Fruit fly (Drosophila melanogaster) whole organism, pupa: ENCODE data around the gene msl-1.

Source experiments
- CG4496 ChIP-seq: fragments of 200-800 bp; sonication (Bioruptor generic); IDR thresholded peaks from 3 replicates; pipeline ENCODE4 v1.3.6; 2022; ENCODE audit warnings: missing biosample characterization, missing genetic modification characterization
- CG8159 ChIP-seq: fragments of 200-800 bp; sonication (Bioruptor generic); optimal IDR thresholded peaks from 3 replicates; lab custom pipeline; 2018; ENCODE audit warnings: missing biosample characterization, mild to moderate bottlenecking, missing genetic modification characterization, moderate library complexity
- Snoo ChIP-seq: fragments of 200-800 bp; sonication (Bioruptor generic); optimal IDR thresholded peaks from 3 replicates; lab custom pipeline; 2017; ENCODE audit warnings: missing biosample characterization, mild to moderate bottlenecking, missing genetic modification characterization, inconsistent platforms
- fd96Ca ChIP-seq: fragments of 200-800 bp; sonication (Bioruptor generic); IDR thresholded peaks from 3 replicates; pipeline ENCODE4 v1.3.6; 2022; ENCODE audit warnings: missing biosample characterization, missing genetic modification characterization

dm6 chr2L:18727986-18728385 lies 39.4 kb upstream of the msl-1 start:
- TF ChIP-seq Snoo (tag; lab: Kevin White, UChicago) = no peak
- TF ChIP-seq CG8159 (tag; lab: Kevin White, UChicago) = no peak
- TF ChIP-seq CG4496 = no peak
- no peak for TF ChIP-seq fd96Ca
